Fruit fly (Drosophila melanogaster): ENCODE results near the gene mei-217.
A peak's percentile ranks its signal among the peaks of the same experiment; 100 is the strongest.

mei-217 gene

dm6 chrX:17142940-17143534, at the start of gene mei-217, which contains the start of gene mei-218:
TSS of gene mei-217 (minus strand) at chrX:17142990.
TSS of gene mei-218 (minus strand) at chrX:17142990.
- TF ChIP-seq CG17801 (GFP tag; optimal IDR thresholded peaks at IDR 0.05; ENCODE audit: partially characterized antibody): peak; percentile 8

dm6 chrX:17188167-17188566, 45.4 kb upstream of the mei-217 start:
- TF ChIP-seq CG17801 (GFP tag; optimal IDR thresholded peaks at IDR 0.05; ENCODE audit: partially characterized antibody): no peak

- peak; percentile 26 for TF ChIP-seq CG17801 (GFP tag; optimal IDR thresholded peaks at IDR 0.05; ENCODE audit: partially characterized antibody)
Measured at dm6 chrX:17187495-17187894, 44.7 kb upstream of the mei-217 start.

- no peak for TF ChIP-seq CG17801 (GFP tag; optimal IDR thresholded peaks at IDR 0.05; ENCODE audit: partially characterized antibody)
Measured at dm6 chrX:17186432-17186831, 43.6 kb upstream of the mei-217 start.

dm6 chrX:17183486-17183885, 40.7 kb upstream of the mei-217 start:
- no peak for TF ChIP-seq CG17801 (GFP tag; optimal IDR thresholded peaks at IDR 0.05; ENCODE audit: partially characterized antibody)

dm6 chrX:17181264-17182198, 38.7 kb upstream of the mei-217 start:
- no peak for TF ChIP-seq CG17801 (GFP tag; optimal IDR thresholded peaks at IDR 0.05; ENCODE audit: partially characterized antibody)

- no peak for TF ChIP-seq CG17801 (GFP tag; optimal IDR thresholded peaks at IDR 0.05; ENCODE audit: partially characterized antibody)
Measured at dm6 chrX:17180523-17180922, 37.7 kb upstream of the mei-217 start.

- TF ChIP-seq CG17801 (GFP tag; optimal IDR thresholded peaks at IDR 0.05; ENCODE audit: partially characterized antibody): peak; percentile 99
Measured at dm6 chrX:17178484-17178921, 35.7 kb upstream of the mei-217 start.

- TF ChIP-seq CG17801 (GFP tag; optimal IDR thresholded peaks at IDR 0.05; ENCODE audit: partially characterized antibody): no peak
Measured at dm6 chrX:17177606-17178005, 34.8 kb upstream of the mei-217 start.

- no peak for TF ChIP-seq CG17801 (GFP tag; optimal IDR thresholded peaks at IDR 0.05; ENCODE audit: partially characterized antibody)
Measured at dm6 chrX:17176542-17176941, 33.8 kb upstream of the mei-217 start.

dm6 chrX:17175558-17176189, 32.9 kb upstream of the mei-217 start:
- no peak for TF ChIP-seq CG17801 (GFP tag; optimal IDR thresholded peaks at IDR 0.05; ENCODE audit: partially characterized antibody)

- TF ChIP-seq CG17801 (GFP tag; optimal IDR thresholded peaks at IDR 0.05; ENCODE audit: partially characterized antibody): no peak
Measured at dm6 chrX:17174115-17174514, 31.3 kb upstream of the mei-217 start.

- TF ChIP-seq CG17801 (GFP tag; optimal IDR thresholded peaks at IDR 0.05; ENCODE audit: partially characterized antibody): no peak
Measured at dm6 chrX:17172777-17173315, 30.1 kb upstream of the mei-217 start.

dm6 chrX:17172123-17172522, 29.3 kb upstream of the mei-217 start:
- TF ChIP-seq CG17801 (GFP tag; optimal IDR thresholded peaks at IDR 0.05; ENCODE audit: partially characterized antibody): no peak

- peak; percentile 10 for TF ChIP-seq CG17801 (GFP tag; optimal IDR thresholded peaks at IDR 0.05; ENCODE audit: partially characterized antibody)
Measured at dm6 chrX:17170484-17170944, 27.7 kb upstream of the mei-217 start.
